Fruit fly (Drosophila melanogaster) S2 (cell line): Measurements from ENCODE around the gene uncNacbeta.

Source experiments
- CG8478 ChIP-seq: fragments of >200 bp; optimal IDR thresholded peaks from 2 replicates; lab custom pipeline; 2018
- CTCF ChIP-seq, 2 experiments: fragments of >200 bp; optimal IDR thresholded peaks; 2 replicates each; lab custom pipeline; 2018

- TF ChIP-seq CTCF (optimal IDR thresholded peaks at IDR 0.05; lab: Kevin White, UChicago) = peak in 1 of 2 experiments; percentile 39
- TF ChIP-seq CG8478 (lab: Kevin White, UChicago) = no peak
These were observed 3.6 kb downstream of the uncNacbeta start, which contains the start of gene rempA for dm6 chr2L:559770-560567.
